Worm (Caenorhabditis elegans) whole organism, midembryonic: ENCODE data around the gene Y39D8A.1.

Experiments used
- T22C8.4 ChIP-seq: fragments of 200-800 bp; sonication (Bioruptor generic); IDR thresholded peaks from 2 replicates; pipeline ENCODE4 v1.3.6; 2022; ENCODE audit warnings: missing genetic modification characterization, missing compliant biosample characterization
- cog-1 ChIP-seq: sonication (generic microtip); optimal IDR thresholded peaks from 2 replicates; lab custom pipeline; 2016; ENCODE audit warnings: missing genetic modification characterization, missing compliant biosample characterization
- flt-1 ChIP-seq: fragments of 200-800 bp; sonication (Bioruptor generic); IDR thresholded peaks from 2 replicates; pipeline ENCODE4 v1.3.6; 2022; ENCODE audit warnings: missing genetic modification characterization, missing compliant biosample characterization
- klf-2 ChIP-seq: fragments of 200-800 bp; sonication (Bioruptor generic); conservative IDR thresholded peaks from 2 replicates; pipeline ENCODE4 v1.3.6; 2022; ENCODE audit warnings: missing genetic modification reagents, missing genetic modification characterization, missing compliant biosample characterization
- ztf-29 ChIP-seq: fragments of 200-800 bp; sonication (Bioruptor generic); IDR thresholded peaks from 2 replicates; pipeline ENCODE4 v1.3.6; 2022; ENCODE audit warnings: missing genetic modification reagents, missing genetic modification characterization, missing compliant biosample characterization

ce11 chrV:457839-458238 lies 39.3 kb downstream of the Y39D8A.1 start:
- no peak for TF ChIP-seq cog-1 (tag; lab: Kevin White, UChicago)
- TF ChIP-seq flt-1 (GFP tag; lab: Robert Waterston, UW) = no peak
- TF ChIP-seq ztf-29 = no peak
- no peak for TF ChIP-seq klf-2 (GFP tag; lab: Robert Waterston, UW)
- TF ChIP-seq T22C8.4 (GFP tag; lab: Robert Waterston, UW) = no peak
